Worm (Caenorhabditis elegans) whole organism, young adult: ENCODE results near the gene M163.11.

Experiments used
- B0019.2 ChIP-seq: fragments of 200-800 bp; sonication (Bioruptor generic); conservative IDR thresholded peaks from 2 replicates; pipeline ENCODE4 v1.3.6; 2022; ENCODE audit warnings: missing genetic modification reagents, missing genetic modification characterization, missing compliant biosample characterization
- D2030.7 ChIP-seq: fragments of 200-800 bp; sonication (Bioruptor generic); IDR thresholded peaks from 2 replicates; pipeline ENCODE4 v1.3.6; 2022; ENCODE audit warnings: missing genetic modification reagents, missing genetic modification characterization, missing compliant biosample characterization
- F49E8.2 ChIP-seq: sonication (generic microtip); optimal IDR thresholded peaks from 3 replicates; lab custom pipeline; 2017; ENCODE audit warnings: missing genetic modification characterization, mild to moderate bottlenecking, missing compliant biosample characterization, antibody characterized with exemption, moderate library complexity; ENCODE audit not compliant: insufficient read depth
- attf-6 ChIP-seq: fragments of 200-800 bp; sonication (Bioruptor generic); IDR thresholded peaks from 2 replicates; pipeline ENCODE4 v1.3.6; 2022; ENCODE audit warnings: missing genetic modification reagents, missing genetic modification characterization, missing compliant biosample characterization
- bed-2 ChIP-seq: fragments of 200-800 bp; sonication (Bioruptor generic); IDR thresholded peaks from 2 replicates; pipeline ENCODE4 v1.3.6; 2022; ENCODE audit warnings: missing genetic modification reagents, missing genetic modification characterization, missing compliant biosample characterization
- ceh-27 ChIP-seq: fragments of 200-800 bp; sonication (Bioruptor generic); optimal IDR thresholded peaks from 2 replicates; lab custom pipeline; 2018; ENCODE audit warnings: mild to moderate bottlenecking, missing genetic modification characterization, moderate library complexity, missing compliant biosample characterization
- ets-4 ChIP-seq: fragments of 200-800 bp; sonication (Bioruptor generic); optimal IDR thresholded peaks from 2 replicates; lab custom pipeline; 2018; ENCODE audit warnings: mild to moderate bottlenecking, missing genetic modification characterization, missing compliant biosample characterization
- him-1 ChIP-seq: sonication (generic microtip); optimal IDR thresholded peaks from 2 replicates; lab custom pipeline; 2016; ENCODE audit warnings: missing genotype, missing genetic modification reagents, missing genetic modification characterization, missing compliant biosample characterization
- let-607 ChIP-seq, 2 experiments: fragments of 200-800 bp in 1 of 2; sonication (Bioruptor generic) in 1 of 2; sonication (generic microtip) in 1 of 2; optimal IDR thresholded peaks; 2 replicates each; lab custom pipeline; 2016 to 2018; ENCODE audit warnings: mild to moderate bottlenecking in 2 of 2, missing compliant biosample characterization in 2 of 2, missing genetic modification characterization in 2 of 2, moderate library complexity in 2 of 2, missing genotype in 1 of 2
- madf-8 ChIP-seq: fragments of 200-800 bp; sonication (Bioruptor generic); conservative IDR thresholded peaks from 2 replicates; pipeline ENCODE4 v1.3.6; 2022; ENCODE audit warnings: missing genetic modification reagents, missing genetic modification characterization, missing compliant biosample characterization
- pha-4 ChIP-seq: fragments of 150-350 bp; sonication (generic microtip); optimal IDR thresholded peaks from 2 replicates; lab custom pipeline; 2014; ENCODE audit warnings: missing biosample characterization, missing genetic modification reagents, missing genetic modification characterization
- rec-8 ChIP-seq, 2 experiments: sonication (generic microtip); optimal IDR thresholded peaks; 2 replicates each; lab custom pipeline; 2016; ENCODE audit warnings: mild to moderate bottlenecking in 2 of 2, missing genetic modification characterization in 2 of 2, missing genetic modification reagents in 2 of 2, missing genotype in 2 of 2, missing biosample characterization in 1 of 2, missing compliant biosample characterization in 1 of 2, moderate library complexity in 1 of 2
- sptf-2 ChIP-seq: fragments of 200-800 bp; sonication (Bioruptor generic); optimal IDR thresholded peaks from 2 replicates; lab custom pipeline; 2018; ENCODE audit warnings: mild to moderate bottlenecking, missing genetic modification characterization, missing compliant biosample characterization
- ztf-26 ChIP-seq: sonication (generic microtip); optimal IDR thresholded peaks from 2 replicates; lab custom pipeline; 2017; ENCODE audit warnings: missing genetic modification characterization, missing compliant biosample characterization

DNA sequence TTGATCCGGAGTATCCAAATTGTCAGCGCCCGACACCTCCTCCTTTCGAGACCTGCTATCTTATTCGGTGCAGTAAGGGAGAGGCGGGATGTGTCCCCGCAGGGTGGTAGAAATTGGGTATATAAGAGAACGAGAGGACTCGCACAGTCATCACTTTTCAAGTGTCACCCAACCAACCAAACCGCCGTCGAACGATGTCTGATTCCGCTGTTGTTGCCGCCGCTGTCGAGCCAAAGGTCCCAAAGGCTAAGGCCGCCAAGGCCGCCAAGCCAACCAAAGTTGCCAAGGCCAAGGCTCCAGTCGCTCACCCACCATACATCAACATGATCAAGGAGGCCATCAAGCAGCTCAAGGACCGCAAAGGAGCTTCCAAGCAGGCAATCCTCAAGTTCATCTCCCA, 10.8 kb downstream of the M163.11 start, which contains the start of gene his-24:
- no peak for TF ChIP-seq B0019.2 (GFP tag; lab: Robert Waterston, UW)
- TF ChIP-seq ets-4 (GFP tag; lab: Kevin White, UChicago), result no peak
- no peak for TF ChIP-seq let-607 (tag; optimal IDR thresholded peaks at IDR 0.05; lab: Kevin White, UChicago)
- TF ChIP-seq bed-2 (GFP tag; lab: Robert Waterston, UW), result no peak
- TF ChIP-seq pha-4 (tag; lab: Kevin White, UChicago), result no peak
- no peak for TF ChIP-seq attf-6 (GFP tag; lab: Robert Waterston, UW)
- TF ChIP-seq ceh-27 (GFP tag; lab: Kevin White, UChicago), result peak; percentile 77
- TF ChIP-seq rec-8 (tag; optimal IDR thresholded peaks at IDR 0.05; lab: Kevin White, UChicago), result no peak
- no peak for TF ChIP-seq him-1 (tag; lab: Kevin White, UChicago)
- TF ChIP-seq F49E8.2 (tag; lab: Kevin White, UChicago), result no peak
- TF ChIP-seq ztf-26 (tag; lab: Kevin White, UChicago), result no peak
- TF ChIP-seq madf-8 (GFP tag; lab: Robert Waterston, UW), result no peak
- TF ChIP-seq sptf-2 (GFP tag; lab: Kevin White, UChicago), result no peak
- TF ChIP-seq D2030.7 (GFP tag; lab: Robert Waterston, UW), result no peak
